Fruit fly (Drosophila melanogaster): ENCODE measurements around the gene cm.

Gene cm

dm6 chrX:7011063-7011743 is at the start of gene cm, which contains the start of the genes sloth1 and sloth2 (continued):
- peak; percentile 79 for TF ChIP-seq CG15601 (tag; optimal IDR thresholded peaks at IDR 0.05)
- peak; percentile 79 for TF ChIP-seq CG10979 (tag; optimal IDR thresholded peaks at IDR 0.05)
- peak; percentile 73 for TF ChIP-seq CG18619 (GFP tag; optimal IDR thresholded peaks at IDR 0.05)
- TF ChIP-seq CG8944 (GFP tag; optimal IDR thresholded peaks at IDR 0.05), result peak; percentile 92
- peak; percentile 93 for TF ChIP-seq MBD-R2 (GFP tag; IDR thresholded peaks at IDR 0.05)
- peak; percentile 64 for TF ChIP-seq org-1 (GFP tag; optimal IDR thresholded peaks at IDR 0.05)
- peak; percentile 65; the same call in 1 of the 2 replicates for TF ChIP-seq Oaz (GFP tag; IDR thresholded peaks at IDR 0.05)
- no peak for TF ChIP-seq CG6654 (GFP tag; optimal IDR thresholded peaks at IDR 0.05)
- peak; percentile 83 for TF ChIP-seq CG14050 (GFP tag; IDR thresholded peaks at IDR 0.05)
- TF ChIP-seq CG10462 (GFP tag; optimal IDR thresholded peaks at IDR 0.05), result peak; percentile 76
- peak; percentile 71 for TF ChIP-seq CG10209 (GFP tag; optimal IDR thresholded peaks at IDR 0.05)
- TF ChIP-seq Camta (GFP tag; optimal IDR thresholded peaks at IDR 0.05), result peak; percentile 85
- TF ChIP-seq NC2α (GFP tag; optimal IDR thresholded peaks at IDR 0.05), result peak; percentile 69
- peak; percentile 77 for TF ChIP-seq CG2889 (GFP tag; IDR thresholded peaks at IDR 0.05)
- TF ChIP-seq CoRest (tag; optimal IDR thresholded peaks at IDR 0.05), result peak; percentile 90
- TF ChIP-seq CG14965 (GFP tag; optimal IDR thresholded peaks at IDR 0.05; ENCODE audit: borderline replicate concordance), result no peak
- TF ChIP-seq gt (GFP tag; IDR thresholded peaks at IDR 0.05), result peak; percentile 72
- peak; percentile 83 to 93 for TF ChIP-seq Hr51 (GFP tag; optimal IDR thresholded peaks at IDR 0.05)
- peak in 1 of 2 experiments; percentile 69 for TF ChIP-seq insv (GFP tag; optimal IDR thresholded peaks at IDR 0.05)
- TF ChIP-seq twi (tag; optimal IDR thresholded peaks at IDR 0.05), result peak; percentile 78
- TF ChIP-seq pros (GFP tag; optimal IDR thresholded peaks at IDR 0.05), result peak; percentile 5
- peak; percentile 98 for TF ChIP-seq Med (GFP tag)
- peak; percentile 91 for TF ChIP-seq CG9609 (GFP tag; optimal IDR thresholded peaks at IDR 0.05)
- peak; percentile 90 for TF ChIP-seq zfh1 (GFP tag; IDR thresholded peaks at IDR 0.05)
- TF ChIP-seq sisA (GFP tag; IDR thresholded peaks at IDR 0.05), result peak; percentile 87
- peak; percentile 75 for TF ChIP-seq fd96Cb (tag; optimal IDR thresholded peaks at IDR 0.05)
- TF ChIP-seq CG32772 (GFP tag; IDR thresholded peaks at IDR 0.05), result peak; percentile 90
- TF ChIP-seq CG6791 (GFP tag; IDR thresholded peaks at IDR 0.05; ENCODE audit: partially characterized antibody), result peak; percentile 71
- TF ChIP-seq CG3838 (GFP tag; optimal IDR thresholded peaks at IDR 0.05), result peak; percentile 72
- peak; percentile 76; the same call in 1 of the 2 replicates for TF ChIP-seq CG16779 (GFP tag; IDR thresholded peaks at IDR 0.05)
- peak; percentile 59; the same call in 1 of the 3 replicates for TF ChIP-seq so (GFP tag; IDR thresholded peaks at IDR 0.05)
- peak; percentile 55 for TF ChIP-seq MESR4 (GFP tag; optimal IDR thresholded peaks at IDR 0.05)
- peak; percentile 57 for TF ChIP-seq fd102C (GFP tag; optimal IDR thresholded peaks at IDR 0.05)
- no peak for TF ChIP-seq ac (GFP tag; optimal IDR thresholded peaks at IDR 0.05)
- peak; percentile 80 for TF ChIP-seq fd3F (GFP tag; optimal IDR thresholded peaks at IDR 0.05)
- peak; percentile 72 for TF ChIP-seq crc (GFP tag; optimal IDR thresholded peaks at IDR 0.05)
- TF ChIP-seq CG30020 (tag; optimal IDR thresholded peaks at IDR 0.05), result peak; percentile 69
- peak; percentile 44 for TF ChIP-seq Hey (tag; optimal IDR thresholded peaks at IDR 0.05)
- no peak for TF ChIP-seq TFAM (GFP tag; optimal IDR thresholded peaks at IDR 0.05)
- peak; percentile 74 for TF ChIP-seq kni (GFP tag; optimal IDR thresholded peaks at IDR 0.05)
- peak; percentile 69 for TF ChIP-seq NK7.1 (GFP tag; optimal IDR thresholded peaks at IDR 0.05)
- peak; percentile 60 for TF ChIP-seq E2f2 (GFP tag; IDR thresholded peaks at IDR 0.05)
- peak; percentile 39 for TF ChIP-seq Adf1 (GFP tag; IDR thresholded peaks at IDR 0.05)
- TF ChIP-seq row (GFP tag; IDR thresholded peaks at IDR 0.05), result peak; percentile 97
- peak; percentile 94 for TF ChIP-seq CG9932 (GFP tag; IDR thresholded peaks at IDR 0.05)
- TF ChIP-seq ash1 (GFP tag; optimal IDR thresholded peaks at IDR 0.05), result no peak
- peak; percentile 77 for TF ChIP-seq wor (GFP tag; IDR thresholded peaks at IDR 0.05)
- peak; percentile 7 to 83 for TF ChIP-seq bsh (GFP tag; optimal IDR thresholded peaks at IDR 0.05)
- TF ChIP-seq hb (GFP tag; IDR thresholded peaks at IDR 0.05; ENCODE audit: partially characterized antibody), result peak; percentile 63; the same call in 1 of the 3 replicates
